Worm (Caenorhabditis elegans) whole organism, mixed stage, embryonic: ENCODE measurements around the gene Y37B11A.3.

Experiments
- M03D4.4 ChIP-seq: sonication (generic microtip); optimal IDR thresholded peaks from 2 replicates; lab custom pipeline; 2017; ENCODE audit warnings: mild to moderate bottlenecking, missing genetic modification characterization, missing compliant biosample characterization
- bed-3 ChIP-seq: fragments of 200-800 bp; sonication (Bioruptor generic); optimal IDR thresholded peaks from 3 replicates; lab custom pipeline; 2018; ENCODE audit warnings: mild to moderate bottlenecking, missing genetic modification characterization, moderate library complexity, missing compliant biosample characterization
- blmp-1 ChIP-seq: fragments of 150-350 bp; optimal IDR thresholded peaks from 2 replicates; lab custom pipeline; 2014; ENCODE audit warnings: missing biosample characterization, missing genetic modification characterization
- ceh-39 ChIP-seq: fragments of 150-350 bp; optimal IDR thresholded peaks from 2 replicates; lab custom pipeline; 2014; ENCODE audit warnings: missing biosample characterization, missing genetic modification characterization
- ceh-43 ChIP-seq: fragments of 200-800 bp; sonication (Bioruptor generic); optimal IDR thresholded peaks from 2 replicates; lab custom pipeline; 2018; ENCODE audit warnings: mild to moderate bottlenecking, missing genetic modification characterization, moderate library complexity, missing compliant biosample characterization
- ceh-83 ChIP-seq: fragments of 200-800 bp; sonication (Bioruptor generic); optimal IDR thresholded peaks from 2 replicates; lab custom pipeline; 2018; ENCODE audit warnings: mild to moderate bottlenecking, missing genetic modification characterization, missing compliant biosample characterization
- ces-1 ChIP-seq: fragments of 150-350 bp; optimal IDR thresholded peaks from 2 replicates; lab custom pipeline; 2014; ENCODE audit warnings: missing biosample characterization, missing genetic modification reagents, missing genetic modification characterization
- cnd-1 ChIP-seq: fragments of 200-800 bp; sonication (Bioruptor generic); optimal IDR thresholded peaks from 2 replicates; lab custom pipeline; 2018; ENCODE audit warnings: mild to moderate bottlenecking, missing genetic modification characterization, missing compliant biosample characterization
- drap-1 ChIP-seq: fragments of 200-800 bp; sonication (Bioruptor generic); optimal IDR thresholded peaks from 3 replicates; lab custom pipeline; 2018; ENCODE audit warnings: mild to moderate bottlenecking, missing genetic modification characterization, missing compliant biosample characterization
- elt-1 ChIP-seq: sonication (generic microtip); optimal IDR thresholded peaks from 2 replicates; lab custom pipeline; 2017; ENCODE audit warnings: missing genetic modification characterization, mild to moderate bottlenecking, missing compliant biosample characterization, antibody characterized with exemption, moderate library complexity, borderline replicate concordance; ENCODE audit not compliant: insufficient read depth
- flh-1 ChIP-seq: fragments of 200-800 bp; sonication (Bioruptor generic); optimal IDR thresholded peaks from 2 replicates; lab custom pipeline; 2018; ENCODE audit warnings: mild to moderate bottlenecking, missing genetic modification characterization, moderate library complexity, missing compliant biosample characterization
- ham-2 ChIP-seq: fragments of 200-800 bp; sonication (Bioruptor generic); optimal IDR thresholded peaks from 2 replicates; lab custom pipeline; 2018; ENCODE audit warnings: mild to moderate bottlenecking, missing genetic modification characterization, missing compliant biosample characterization
- lin-13 ChIP-seq: fragments of 150-350 bp; optimal IDR thresholded peaks from 2 replicates; lab custom pipeline; 2014; ENCODE audit warnings: missing biosample characterization, missing genetic modification characterization
- lsy-2 ChIP-seq: fragments of 150-350 bp; optimal IDR thresholded peaks from 2 replicates; lab custom pipeline; 2014; ENCODE audit warnings: missing biosample characterization, missing genetic modification characterization
- mls-2 ChIP-seq: sonication (generic microtip); optimal IDR thresholded peaks from 2 replicates; lab custom pipeline; 2016; ENCODE audit warnings: mild to moderate bottlenecking, missing genetic modification characterization, moderate library complexity, missing compliant biosample characterization
- nhr-12 ChIP-seq: fragments of 150-350 bp; optimal IDR thresholded peaks from 2 replicates; lab custom pipeline; 2014; ENCODE audit warnings: missing biosample characterization, missing genetic modification characterization
- nhr-2 ChIP-seq: fragments of 150-350 bp; optimal IDR thresholded peaks from 2 replicates; lab custom pipeline; 2014; ENCODE audit warnings: missing biosample characterization, missing genetic modification characterization
- nhr-237 ChIP-seq: fragments of 150-350 bp; optimal IDR thresholded peaks from 2 replicates; lab custom pipeline; 2014; ENCODE audit warnings: missing biosample characterization, missing genetic modification characterization
- nhr-28 ChIP-seq: fragments of 150-350 bp; optimal IDR thresholded peaks from 2 replicates; lab custom pipeline; 2014; ENCODE audit warnings: missing biosample characterization, missing genetic modification characterization
- nhr-76 ChIP-seq: sonication (generic microtip); optimal IDR thresholded peaks from 2 replicates; lab custom pipeline; 2017; ENCODE audit warnings: missing biosample characterization, missing genetic modification characterization
- pha-4 ChIP-seq: fragments of 150-350 bp; optimal IDR thresholded peaks from 2 replicates; lab custom pipeline; 2018; ENCODE audit warnings: missing biosample characterization, missing genetic modification reagents, missing genetic modification characterization
- snpc-4 ChIP-seq: fragments of 150-350 bp; optimal IDR thresholded peaks from 2 replicates; lab custom pipeline; 2014; ENCODE audit warnings: missing biosample characterization, missing genetic modification characterization
- sptf-1 ChIP-seq: sonication (generic microtip); optimal IDR thresholded peaks from 2 replicates; lab custom pipeline; 2017; ENCODE audit warnings: mild to moderate bottlenecking, missing genetic modification characterization, moderate library complexity, missing compliant biosample characterization
- tbx-8 ChIP-seq: fragments of 200-800 bp; sonication (Bioruptor generic); optimal IDR thresholded peaks from 2 replicates; lab custom pipeline; 2018; ENCODE audit warnings: mild to moderate bottlenecking, missing genetic modification characterization, moderate library complexity, missing compliant biosample characterization
- unc-120 ChIP-seq: sonication (generic microtip); optimal IDR thresholded peaks from 2 replicates; lab custom pipeline; 2017; ENCODE audit warnings: missing genetic modification characterization, missing compliant biosample characterization; ENCODE audit not compliant: poor library complexity, severe bottlenecking
- unc-39 ChIP-seq: fragments of 150-350 bp; optimal IDR thresholded peaks from 2 replicates; lab custom pipeline; 2014; ENCODE audit warnings: missing biosample characterization, missing genetic modification characterization
- unc-62 ChIP-seq: fragments of 150-350 bp; optimal IDR thresholded peaks from 2 replicates; lab custom pipeline; 2014; ENCODE audit warnings: missing biosample characterization, missing genetic modification reagents, missing genetic modification characterization
- zip-8 ChIP-seq: fragments of 150-350 bp; optimal IDR thresholded peaks from 2 replicates; lab custom pipeline; 2014; ENCODE audit warnings: missing biosample characterization, missing genetic modification characterization
- ztf-11 ChIP-seq: fragments of 150-350 bp; optimal IDR thresholded peaks from 2 replicates; lab custom pipeline; 2014; ENCODE audit warnings: missing biosample characterization, missing genetic modification characterization

Gene Y37B11A.3

DNA sequence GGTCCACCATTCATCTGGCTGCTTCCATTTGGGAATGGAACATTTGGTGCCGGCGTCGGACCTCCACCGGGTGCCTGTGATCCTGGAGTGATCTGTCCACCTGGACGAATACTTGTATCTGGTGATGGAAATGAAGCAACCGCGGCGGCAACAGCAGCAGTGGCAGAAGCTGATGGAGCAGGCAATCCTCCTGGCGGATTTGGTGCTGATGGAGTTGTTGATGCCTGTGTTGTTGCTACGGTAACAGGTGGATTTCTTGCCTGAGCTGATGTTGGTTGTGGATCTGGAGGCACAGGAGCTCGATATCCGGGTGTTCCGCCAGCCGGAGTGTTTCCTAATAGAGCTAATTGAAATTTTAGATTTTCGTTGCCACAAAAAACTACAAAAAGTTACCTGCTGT, 47.3 kb upstream of the Y37B11A.3 start:
- TF ChIP-seq ceh-83 (GFP tag; lab: Kevin White, UChicago) (no peak), ceh-43 (no peak), tbx-8 (GFP tag; lab: Kevin White, UChicago) (no peak), bed-3 (GFP tag; lab: Kevin White, UChicago) (no peak), drap-1 (GFP tag; lab: Kevin White, UChicago) (no peak), lsy-2 (no peak), flh-1 (GFP tag; lab: Kevin White, UChicago) (no peak), snpc-4 (no peak), unc-39 (no peak), lin-13 (tag; lab: Kevin White, UChicago) (no peak), nhr-28 (tag; lab: Kevin White, UChicago) (no peak), blmp-1 (no peak), mls-2 (no peak), nhr-76 (tag; lab: Kevin White, UChicago) (no peak), sptf-1 (no peak), elt-1 (tag; lab: Kevin White, UChicago) (no peak), cnd-1 (tag; lab: Kevin White, UChicago) (no peak), unc-62 (GFP tag; lab: Kevin White, UChicago) (no peak), ztf-11 (tag; lab: Kevin White, UChicago) (no peak)

DNA sequence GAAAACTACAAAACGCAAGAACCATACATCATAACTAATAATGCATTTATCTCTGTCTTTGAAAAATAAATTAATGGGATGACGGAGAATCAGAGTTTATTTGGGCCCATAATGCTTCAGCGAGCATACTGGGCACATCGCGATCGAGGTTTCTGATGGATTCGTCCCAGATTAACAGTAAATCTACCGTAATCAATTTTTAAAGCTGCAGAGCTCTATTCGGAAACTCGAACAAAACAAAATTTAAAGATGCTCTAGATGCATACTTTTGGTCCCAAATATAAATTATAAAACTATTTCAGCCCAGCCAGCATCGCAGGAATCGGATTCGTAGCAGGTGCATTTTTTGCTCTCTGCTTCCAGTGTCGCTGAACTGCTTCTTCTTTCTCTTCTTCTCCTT, 42.9 kb upstream of the Y37B11A.3 start:
- no peak for TF ChIP-seq nhr-2
- TF ChIP-seq lin-13 (tag; lab: Kevin White, UChicago) = no peak
- TF ChIP-seq nhr-237 (tag; lab: Kevin White, UChicago) = no peak
- TF ChIP-seq ceh-43 = no peak
- no peak for TF ChIP-seq nhr-76 (tag; lab: Kevin White, UChicago)
- TF ChIP-seq cnd-1 (tag; lab: Kevin White, UChicago) = no peak
- TF ChIP-seq pha-4 (tag; lab: Kevin White, UChicago) = no peak

DNA sequence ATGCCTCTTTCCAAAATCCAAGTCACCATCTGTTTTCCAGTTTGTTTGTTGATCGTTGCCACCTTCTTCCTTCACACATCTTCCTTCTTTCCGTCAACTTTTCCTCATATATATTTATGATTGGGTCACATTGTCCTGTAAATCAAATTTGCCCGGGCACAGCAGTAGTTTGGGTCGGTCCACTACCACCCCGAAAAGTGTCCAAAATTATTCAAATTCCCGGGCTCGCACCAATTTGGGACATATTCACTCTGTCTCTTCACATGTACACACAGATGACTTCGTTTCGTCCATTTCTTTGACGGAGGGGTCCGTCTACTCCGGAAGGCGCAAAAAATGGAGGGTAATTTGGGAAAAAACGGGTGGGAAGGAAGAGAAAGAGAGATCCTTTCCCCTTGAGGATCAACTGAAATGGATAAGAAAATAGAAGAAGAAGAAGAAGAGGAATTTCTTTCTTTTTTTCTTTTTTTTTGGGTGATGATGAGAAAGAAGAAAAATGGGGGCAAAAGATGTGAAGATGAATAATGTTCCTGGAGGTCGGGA, 41.8 kb upstream of the Y37B11A.3 start:
- TF ChIP-seq nhr-2 (no peak), ces-1 (GFP tag; lab: Kevin White, UChicago) (peak; percentile 88)
- TF ChIP-seq, all 35 proteins: peak for 1

DNA sequence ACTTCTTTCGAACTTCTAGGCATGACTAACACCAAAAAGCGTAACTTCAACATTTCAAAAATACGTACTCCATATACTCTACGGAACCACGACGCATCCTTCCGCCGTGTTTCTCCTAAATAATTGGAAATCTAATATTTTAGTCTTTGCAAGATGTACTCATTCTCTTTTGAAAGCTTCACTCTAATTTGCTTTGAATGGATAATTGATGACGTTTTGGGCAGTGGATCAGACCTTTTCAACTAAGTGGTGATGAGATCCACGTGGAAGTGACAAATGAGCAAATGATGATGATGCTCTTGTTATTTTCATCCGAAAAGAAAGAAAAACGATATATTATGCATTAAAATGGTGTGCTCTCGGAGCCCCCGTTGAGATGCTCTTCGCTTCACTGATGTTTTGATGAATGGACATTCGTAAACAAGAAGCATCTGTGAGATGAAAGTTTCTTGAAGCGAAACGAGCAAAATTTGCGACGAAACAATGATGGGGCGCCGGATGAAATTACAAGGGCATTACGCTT, 39.4 kb upstream of the Y37B11A.3 start:
- TF ChIP-seq ceh-43 (no peak), unc-62 (GFP tag; lab: Kevin White, UChicago) (peak; percentile 15), snpc-4 (no peak)

DNA sequence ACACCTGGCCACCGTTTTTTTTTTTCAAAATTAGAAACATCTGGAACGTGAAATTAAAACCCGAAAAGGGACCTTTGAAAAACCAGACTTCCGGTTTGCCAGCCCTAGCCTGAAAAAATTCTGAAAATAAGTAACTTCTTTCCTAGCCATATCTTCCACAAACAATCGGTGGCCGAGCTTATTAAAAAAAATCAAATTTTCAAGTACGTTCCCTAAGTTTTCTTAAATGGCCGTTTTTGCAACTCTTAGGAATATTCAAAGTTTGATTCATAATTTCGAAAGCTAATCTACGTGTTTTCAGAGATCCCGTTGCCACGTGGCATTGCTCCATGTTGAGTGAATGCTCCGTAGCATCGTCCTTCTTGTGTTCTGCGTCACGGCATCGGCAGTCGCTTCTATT, 38.5 kb upstream of the Y37B11A.3 start, which contains the start of gene R12B2.8:
TSS of gene R12B2.8 (plus strand) at position 301 of the 400 bp plus-strand sequence.
- TF ChIP-seq M03D4.4 (tag; lab: Kevin White, UChicago) = no peak
- TF ChIP-seq mls-2 = no peak
- no peak for TF ChIP-seq unc-120 (tag; lab: Kevin White, UChicago)
- no peak for TF ChIP-seq cnd-1 (tag; lab: Kevin White, UChicago)
- no peak for TF ChIP-seq ces-1 (GFP tag; lab: Kevin White, UChicago)

- TF ChIP-seq zip-8 (tag; lab: Kevin White, UChicago) (no peak), ces-1 (GFP tag; lab: Kevin White, UChicago) (peak; percentile 58), nhr-12 (tag; lab: Kevin White, UChicago) (no peak), ceh-39 (tag; lab: Kevin White, UChicago) (no peak), ham-2 (GFP tag; lab: Kevin White, UChicago) (no peak), ztf-11 (tag; lab: Kevin White, UChicago) (no peak), cnd-1 (tag; lab: Kevin White, UChicago) (no peak)
These were observed 37.7 kb upstream of the Y37B11A.3 start for ce11 chrIII:5822816-5823215.
